Worm (Caenorhabditis elegans): Measurements from ENCODE around the gene F11D11.6.

The F11D11.6 gene

DNA sequence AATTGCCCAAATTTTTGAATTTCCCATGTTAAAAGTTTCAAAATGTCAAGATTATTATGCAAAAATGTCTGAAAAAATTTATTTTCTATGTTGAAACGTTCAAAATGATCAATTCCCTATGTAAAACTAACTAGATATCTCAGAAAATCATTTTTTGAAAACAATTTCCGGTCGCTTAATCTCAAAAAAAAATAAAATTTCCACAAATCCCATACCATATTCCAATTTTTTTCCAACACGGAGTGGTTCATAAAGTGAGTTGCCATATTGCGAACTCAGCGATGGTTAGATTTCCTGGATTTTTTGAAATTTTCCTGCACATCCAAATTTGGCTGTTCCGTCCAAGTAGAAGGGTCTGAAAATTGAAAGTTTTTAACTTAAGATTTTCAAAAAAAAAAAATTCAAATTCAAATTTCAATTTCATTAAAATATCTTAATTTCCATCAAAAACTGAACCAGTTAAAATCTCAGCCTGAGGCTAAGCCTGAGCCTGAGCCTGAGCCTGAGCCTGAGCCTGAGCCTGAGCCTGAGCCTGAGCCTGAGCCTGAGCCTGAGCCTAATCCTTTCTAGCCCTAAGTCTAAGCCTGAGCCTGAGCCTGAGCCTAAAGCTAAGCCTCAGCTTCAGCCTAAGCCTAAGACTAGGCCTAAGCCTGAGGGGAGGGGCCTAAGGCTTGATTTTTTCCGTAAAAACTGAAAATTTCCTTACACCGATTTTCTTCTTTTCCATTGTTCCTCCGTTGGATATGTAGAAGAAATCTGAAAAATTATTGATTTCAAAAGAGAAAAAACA lies 30.2 kb downstream of the F11D11.6 start:
- TF ChIP-seq sea-1 (GFP tag; conservative IDR thresholded peaks at IDR 0.05) (no peak), ceh-36 (tag; optimal IDR thresholded peaks at IDR 0.05) (peak; percentile 57), flt-1 (GFP tag; IDR thresholded peaks at IDR 0.05) (peak; percentile 52)

DNA sequence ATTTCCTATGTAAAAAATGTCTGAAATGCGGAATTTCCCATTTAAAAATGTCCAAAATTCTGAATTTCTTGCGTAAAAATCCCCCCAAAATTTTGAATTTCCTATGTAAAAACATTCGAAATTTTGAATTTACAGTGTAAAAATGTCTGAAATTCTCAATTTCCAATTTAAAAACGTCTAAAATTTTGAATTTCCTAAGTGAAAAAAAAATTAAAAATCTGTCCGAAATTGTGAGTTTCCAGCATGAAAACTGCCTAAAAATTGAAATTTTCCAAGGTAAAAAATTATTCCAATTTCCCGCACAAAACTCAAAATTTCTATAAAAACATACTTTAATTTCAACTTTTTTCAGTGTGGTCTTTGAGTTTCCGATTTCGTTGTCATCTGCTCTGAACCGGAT lies 31.1 kb downstream of the F11D11.6 start:
- TF ChIP-seq ceh-13 (GFP tag; optimal IDR thresholded peaks at IDR 0.05) = no peak
- no peak for TF ChIP-seq ama-1 (optimal IDR thresholded peaks at IDR 0.05)
- TF ChIP-seq flt-1 (GFP tag; IDR thresholded peaks at IDR 0.05) = no peak
- TF ChIP-seq ceh-36 (tag; optimal IDR thresholded peaks at IDR 0.05) = no peak
- no peak for TF ChIP-seq hnd-1 (tag; optimal IDR thresholded peaks at IDR 0.05)
- TF ChIP-seq hmbx-1 (tag; optimal IDR thresholded peaks at IDR 0.05) = no peak
- TF ChIP-seq pes-1 (GFP tag; IDR thresholded peaks at IDR 0.05) = no peak
- no peak for TF ChIP-seq F13C5.2 (tag; optimal IDR thresholded peaks at IDR 0.05)
- no peak for TF ChIP-seq ets-7 (tag; optimal IDR thresholded peaks at IDR 0.05)
- TF ChIP-seq hmg-4 (GFP tag; optimal IDR thresholded peaks at IDR 0.05) = no peak
- no peak for TF ChIP-seq tbx-11 (GFP tag; IDR thresholded peaks at IDR 0.05)
- no peak for TF ChIP-seq tra-4 (tag; optimal IDR thresholded peaks at IDR 0.05)
- no peak for TF ChIP-seq tbx-37 (GFP tag; conservative IDR thresholded peaks at IDR 0.05)
- TF ChIP-seq aly-1 (tag; optimal IDR thresholded peaks at IDR 0.05) = no peak

DNA sequence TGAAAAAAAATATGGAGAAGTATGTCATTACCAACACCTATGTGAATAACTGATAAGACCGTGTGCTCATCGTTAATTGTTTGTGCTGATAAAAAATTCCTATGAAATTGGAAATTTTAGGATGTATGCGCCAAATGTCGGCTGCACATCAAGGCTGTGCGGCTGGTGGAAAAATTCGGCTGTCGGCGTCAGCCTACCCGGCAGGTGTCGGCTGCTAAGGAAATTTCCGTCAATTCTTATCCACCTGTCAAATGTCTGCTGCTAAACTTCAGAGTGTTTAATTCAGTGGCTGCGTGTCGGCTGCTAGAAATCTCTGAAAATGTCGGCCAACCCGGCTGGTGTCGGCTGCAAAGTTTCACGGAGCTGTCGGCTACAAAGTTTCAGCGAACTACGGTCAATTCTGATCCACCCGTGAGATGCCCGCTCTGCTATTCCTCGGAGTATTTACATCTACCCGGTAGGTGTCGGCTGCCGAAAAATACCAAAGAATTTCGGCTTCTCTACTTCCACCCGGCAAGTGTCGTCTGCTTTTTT lies 32.9 kb downstream of the F11D11.6 start, which contains the start of gene Y17D7C.2:
Gene Y17D7C.2 (minus strand): TSS at position 32 of the 534 bp plus-strand sequence.
- TF ChIP-seq tbx-37 (GFP tag; conservative IDR thresholded peaks at IDR 0.05) = no peak
- TF ChIP-seq scrt-1 (GFP tag; IDR thresholded peaks at IDR 0.05) = peak; percentile 63
- peak; percentile 84 for TF ChIP-seq sea-1 (GFP tag; conservative IDR thresholded peaks at IDR 0.05)
- TF ChIP-seq B0310.2 (tag; optimal IDR thresholded peaks at IDR 0.05) = no peak
- TF ChIP-seq flt-1 (GFP tag; IDR thresholded peaks at IDR 0.05) = peak; percentile 44; the same call in 1 of the 2 replicates
- no peak for TF ChIP-seq F13C5.2 (tag; optimal IDR thresholded peaks at IDR 0.05)
- TF ChIP-seq hmg-4 (GFP tag; optimal IDR thresholded peaks at IDR 0.05) = peak; percentile 1
- TF ChIP-seq ets-7 (tag; optimal IDR thresholded peaks at IDR 0.05) = no peak
- peak; percentile 33 for TF ChIP-seq ama-1 (optimal IDR thresholded peaks at IDR 0.05)
- no peak for TF ChIP-seq tra-4 (tag; optimal IDR thresholded peaks at IDR 0.05)
- TF ChIP-seq ceh-36 (tag; optimal IDR thresholded peaks at IDR 0.05) = no peak
- TF ChIP-seq ceh-13 (GFP tag; optimal IDR thresholded peaks at IDR 0.05) = peak; percentile 70
- peak; percentile 52; the same call in 1 of the 2 replicates for TF ChIP-seq tbx-11 (GFP tag; IDR thresholded peaks at IDR 0.05)
- TF ChIP-seq pes-1 (GFP tag; IDR thresholded peaks at IDR 0.05) = no peak
- TF ChIP-seq hnd-1 (tag; optimal IDR thresholded peaks at IDR 0.05) = no peak
- peak; percentile 86 for TF ChIP-seq aly-1 (tag; optimal IDR thresholded peaks at IDR 0.05)
- no peak for TF ChIP-seq hmbx-1 (tag; optimal IDR thresholded peaks at IDR 0.05)

DNA sequence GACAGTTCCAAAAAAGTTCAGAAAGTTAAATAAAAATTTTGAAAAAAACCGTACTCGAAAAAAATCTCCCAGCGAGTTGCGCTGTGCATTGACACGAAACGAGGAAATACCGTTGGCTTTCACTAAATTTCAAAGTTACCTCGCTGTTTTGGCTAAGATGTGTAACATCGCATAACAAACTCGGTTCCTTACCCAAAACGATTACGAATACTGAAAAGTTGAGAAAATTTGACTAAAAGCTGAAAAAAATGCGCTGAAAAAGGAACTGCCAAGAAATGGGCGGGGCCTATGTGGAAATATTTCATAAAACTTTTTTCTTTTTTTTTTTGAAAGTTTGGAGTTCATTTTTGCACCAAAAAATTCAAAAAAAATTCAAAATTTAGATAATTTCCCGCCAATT lies 33.5 kb downstream of the F11D11.6 start:
- no peak for TF ChIP-seq scrt-1 (GFP tag; IDR thresholded peaks at IDR 0.05)
- TF ChIP-seq B0310.2 (tag; optimal IDR thresholded peaks at IDR 0.05) = no peak
- no peak for TF ChIP-seq ama-1 (optimal IDR thresholded peaks at IDR 0.05)
- no peak for TF ChIP-seq tbx-37 (GFP tag; conservative IDR thresholded peaks at IDR 0.05)
- TF ChIP-seq sea-1 (GFP tag; conservative IDR thresholded peaks at IDR 0.05) = no peak
- no peak for TF ChIP-seq tbx-11 (GFP tag; IDR thresholded peaks at IDR 0.05)

DNA sequence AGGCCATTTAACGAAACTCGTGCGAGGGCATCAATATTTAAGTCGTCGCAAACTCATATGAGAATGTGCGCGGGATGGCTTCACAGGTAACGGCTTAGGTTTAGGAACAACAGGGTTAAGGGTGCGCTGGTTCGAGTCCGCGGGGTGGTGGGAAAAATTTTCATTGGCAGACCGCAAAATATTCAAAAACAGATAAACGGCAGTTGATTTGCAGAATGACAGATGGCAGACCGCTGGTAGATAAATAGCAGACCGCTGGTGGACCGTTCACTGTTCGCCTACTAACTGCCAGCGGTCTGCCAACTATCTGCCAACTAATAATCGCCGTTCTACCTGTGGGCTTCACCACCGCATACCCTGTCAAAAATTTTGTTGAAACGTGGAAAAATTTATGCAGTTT lies 40.8 kb downstream of the F11D11.6 start:
- TF ChIP-seq scrt-1 (GFP tag; IDR thresholded peaks at IDR 0.05) (0 out of 2 replicates have a peak, but pooled peaks have one; percentile 58), tbx-37 (GFP tag; conservative IDR thresholded peaks at IDR 0.05) (no peak), ets-7 (tag; optimal IDR thresholded peaks at IDR 0.05) (no peak), ceh-36 (tag; optimal IDR thresholded peaks at IDR 0.05) (no peak), aly-1 (tag; optimal IDR thresholded peaks at IDR 0.05) (peak; percentile 62), ama-1 (optimal IDR thresholded peaks at IDR 0.05) (no peak), tbx-11 (GFP tag; IDR thresholded peaks at IDR 0.05) (peak; percentile 40; the same call in 1 of the 2 replicates), B0310.2 (tag; optimal IDR thresholded peaks at IDR 0.05) (no peak), ceh-13 (GFP tag; optimal IDR thresholded peaks at IDR 0.05) (peak; percentile 40), hmg-4 (GFP tag; optimal IDR thresholded peaks at IDR 0.05) (no peak), flt-1 (GFP tag; IDR thresholded peaks at IDR 0.05) (peak; percentile 40; the same call in 1 of the 2 replicates), sea-1 (GFP tag; conservative IDR thresholded peaks at IDR 0.05) (peak; percentile 74), hnd-1 (tag; optimal IDR thresholded peaks at IDR 0.05) (no peak)

DNA sequence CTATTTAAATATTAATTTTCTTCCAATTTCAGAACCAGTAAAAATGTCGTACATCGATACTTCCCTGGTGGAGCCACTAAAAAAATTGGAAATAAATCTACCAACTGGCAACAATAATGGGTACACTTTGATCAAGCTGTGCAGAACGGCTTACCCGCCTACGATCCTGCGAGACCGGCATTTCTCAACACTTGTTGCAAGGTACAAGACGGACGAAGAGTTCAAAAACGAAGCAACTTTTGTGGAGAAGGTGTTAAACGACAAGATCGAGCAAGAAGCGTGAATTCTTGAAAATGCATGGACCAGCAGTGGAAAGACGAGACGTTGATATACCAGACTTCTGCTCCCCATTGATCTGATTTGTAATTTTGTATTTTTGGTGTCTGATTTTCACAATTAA lies 41.6 kb downstream of the F11D11.6 start:
- TF ChIP-seq tra-4 (tag; optimal IDR thresholded peaks at IDR 0.05) = no peak
- TF ChIP-seq tbx-11 (GFP tag; IDR thresholded peaks at IDR 0.05) = no peak
- no peak for TF ChIP-seq scrt-1 (GFP tag; IDR thresholded peaks at IDR 0.05)
- TF ChIP-seq B0310.2 (tag; optimal IDR thresholded peaks at IDR 0.05) = no peak
- TF ChIP-seq tbx-37 (GFP tag; conservative IDR thresholded peaks at IDR 0.05) = no peak
- TF ChIP-seq ceh-36 (tag; optimal IDR thresholded peaks at IDR 0.05) = no peak
- TF ChIP-seq sea-1 (GFP tag; conservative IDR thresholded peaks at IDR 0.05) = no peak
- no peak for TF ChIP-seq aly-1 (tag; optimal IDR thresholded peaks at IDR 0.05)
- no peak for TF ChIP-seq ceh-13 (GFP tag; optimal IDR thresholded peaks at IDR 0.05)
- no peak for TF ChIP-seq hmg-4 (GFP tag; optimal IDR thresholded peaks at IDR 0.05)
- no peak for TF ChIP-seq ets-7 (tag; optimal IDR thresholded peaks at IDR 0.05)
- no peak for TF ChIP-seq flt-1 (GFP tag; IDR thresholded peaks at IDR 0.05)
- TF ChIP-seq hnd-1 (tag; optimal IDR thresholded peaks at IDR 0.05) = no peak
- no peak for TF ChIP-seq F13C5.2 (tag; optimal IDR thresholded peaks at IDR 0.05)
- TF ChIP-seq pes-1 (GFP tag; IDR thresholded peaks at IDR 0.05) = no peak
- no peak for TF ChIP-seq hmbx-1 (tag; optimal IDR thresholded peaks at IDR 0.05)

DNA sequence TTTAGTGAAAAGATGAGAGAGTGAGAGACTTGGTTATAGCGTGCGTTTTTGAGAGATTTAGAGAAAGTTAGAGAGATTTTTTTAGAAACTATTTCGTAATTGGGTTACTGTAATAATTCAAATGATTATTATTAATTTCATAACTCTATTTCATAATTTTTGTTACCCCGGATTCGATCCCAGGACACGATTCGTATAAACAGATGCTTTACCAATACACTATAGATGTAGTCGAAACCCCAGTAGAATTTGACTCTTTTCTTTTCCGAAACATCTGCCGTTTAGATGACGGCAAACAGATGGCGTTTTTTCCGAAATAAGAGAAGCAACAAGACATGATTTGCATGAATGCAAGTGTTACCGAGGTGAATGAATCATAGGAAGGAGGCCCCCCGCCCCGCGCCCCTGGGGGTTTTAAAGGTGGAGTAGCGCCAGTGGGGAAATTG lies 42.9 kb downstream of the F11D11.6 start:
- TF ChIP-seq ceh-13 (GFP tag; optimal IDR thresholded peaks at IDR 0.05) = peak; percentile 59
- no peak for TF ChIP-seq tra-4 (tag; optimal IDR thresholded peaks at IDR 0.05)
- TF ChIP-seq scrt-1 (GFP tag; IDR thresholded peaks at IDR 0.05) = 0 out of 2 replicates have a peak, but pooled peaks have one; percentile 25
